Fruit fly (Drosophila melanogaster) whole organism, pupa: ENCODE measurements around the gene CG32428.
A peak's percentile ranks its signal among the peaks of the same experiment; 100 is the strongest.

Source experiments
- CG10348 ChIP-seq: fragments of 200-800 bp; sonication (Bioruptor generic); IDR thresholded peaks from 2 replicates; pipeline ENCODE4 v1.3.6; 2022; ENCODE audit warnings: missing biosample characterization, missing genetic modification characterization
- CG12605 ChIP-seq: fragments of 200-800 bp; sonication (Bioruptor generic); IDR thresholded peaks from 2 replicates; pipeline ENCODE4 v1.3.6; 2022; ENCODE audit warnings: missing biosample characterization, missing genetic modification characterization
- CG13204 ChIP-seq: fragments of 200-800 bp; sonication (Bioruptor generic); optimal IDR thresholded peaks from 2 replicates; lab custom pipeline; 2018; ENCODE audit warnings: missing biosample characterization, mild to moderate bottlenecking, missing genetic modification characterization, moderate library complexity
- CG14655 ChIP-seq: fragments of 200-800 bp; sonication (Bioruptor generic); optimal IDR thresholded peaks from 3 replicates; lab custom pipeline; 2017; ENCODE audit warnings: mild to moderate bottlenecking, missing biosample characterization, missing genetic modification reagents, missing genetic modification characterization
- CG15710 ChIP-seq: fragments of 200-800 bp; sonication (Bioruptor generic); optimal IDR thresholded peaks from 2 replicates; lab custom pipeline; 2018; ENCODE audit warnings: missing biosample characterization, mild to moderate bottlenecking, missing genetic modification characterization, moderate library complexity
- CG17806 ChIP-seq: fragments of 200-800 bp; sonication (Bioruptor generic); optimal IDR thresholded peaks from 2 replicates; lab custom pipeline; 2018; ENCODE audit warnings: missing biosample characterization, mild to moderate bottlenecking, missing genetic modification characterization, moderate library complexity
- CG32121 ChIP-seq: fragments of 200-800 bp; sonication (Bioruptor generic); IDR thresholded peaks from 2 replicates; pipeline ENCODE4 v1.3.6; 2022; ENCODE audit warnings: missing biosample characterization, missing genetic modification characterization
- CG34367 ChIP-seq: fragments of 200-800 bp; sonication (Bioruptor generic); optimal IDR thresholded peaks from 2 replicates; lab custom pipeline; 2018; ENCODE audit warnings: missing biosample characterization, mild to moderate bottlenecking, missing genetic modification characterization
- CG4496 ChIP-seq: fragments of 200-800 bp; sonication (Bioruptor generic); IDR thresholded peaks from 3 replicates; pipeline ENCODE4 v1.3.6; 2022; ENCODE audit warnings: missing biosample characterization, missing genetic modification characterization
- CG8159 ChIP-seq: fragments of 200-800 bp; sonication (Bioruptor generic); optimal IDR thresholded peaks from 3 replicates; lab custom pipeline; 2018; ENCODE audit warnings: missing biosample characterization, mild to moderate bottlenecking, missing genetic modification characterization, moderate library complexity
- CG8301 ChIP-seq: fragments of 200-800 bp; sonication (Bioruptor generic); optimal IDR thresholded peaks from 2 replicates; lab custom pipeline; 2018; ENCODE audit warnings: missing biosample characterization, mild to moderate bottlenecking, missing genetic modification characterization
- CG9948 ChIP-seq: fragments of 200-800 bp; sonication (Bioruptor generic); optimal IDR thresholded peaks from 2 replicates; lab custom pipeline; 2018; ENCODE audit warnings: missing biosample characterization, mild to moderate bottlenecking, missing genetic modification characterization, moderate library complexity
- D1 ChIP-seq: fragments of 200-800 bp; sonication (Bioruptor generic); optimal IDR thresholded peaks from 2 replicates; lab custom pipeline; 2018; ENCODE audit warnings: missing biosample characterization, mild to moderate bottlenecking, missing genetic modification characterization, moderate library complexity
- EcR ChIP-seq: fragments of 200-800 bp; sonication (Bioruptor generic); optimal IDR thresholded peaks from 3 replicates; lab custom pipeline; 2019; ENCODE audit warnings: missing biosample characterization, missing genetic modification characterization, mild to moderate bottlenecking, moderate library complexity, missing genetic modification reagents
- Ets98B ChIP-seq: fragments of 200-800 bp; sonication (Bioruptor generic); IDR thresholded peaks from 2 replicates; pipeline ENCODE4 v1.3.6; 2022; ENCODE audit warnings: missing biosample characterization, missing genetic modification characterization
- Pif1A ChIP-seq: fragments of 200-800 bp; sonication (Bioruptor generic); optimal IDR thresholded peaks from 3 replicates; lab custom pipeline; 2016; ENCODE audit warnings: missing biosample characterization, missing genetic modification characterization
- Pif1B ChIP-seq: fragments of 200-800 bp; sonication (Bioruptor generic); optimal IDR thresholded peaks from 3 replicates; lab custom pipeline; 2016; ENCODE audit warnings: missing biosample characterization, missing genetic modification characterization
- Snoo ChIP-seq: fragments of 200-800 bp; sonication (Bioruptor generic); optimal IDR thresholded peaks from 3 replicates; lab custom pipeline; 2017; ENCODE audit warnings: missing biosample characterization, mild to moderate bottlenecking, missing genetic modification characterization, inconsistent platforms
- fd96Ca ChIP-seq: fragments of 200-800 bp; sonication (Bioruptor generic); IDR thresholded peaks from 3 replicates; pipeline ENCODE4 v1.3.6; 2022; ENCODE audit warnings: missing biosample characterization, missing genetic modification characterization
- gl ChIP-seq: fragments of 200-800 bp; sonication (Bioruptor generic); optimal IDR thresholded peaks from 2 replicates; lab custom pipeline; 2018; ENCODE audit warnings: missing biosample characterization, mild to moderate bottlenecking, missing genetic modification characterization
- rn ChIP-seq: fragments of 200-800 bp; sonication (Bioruptor generic); IDR thresholded peaks from 2 replicates; pipeline ENCODE4 v1.3.6; 2022; ENCODE audit warnings: missing biosample characterization, missing genetic modification characterization

The CG32428 gene

DNA sequence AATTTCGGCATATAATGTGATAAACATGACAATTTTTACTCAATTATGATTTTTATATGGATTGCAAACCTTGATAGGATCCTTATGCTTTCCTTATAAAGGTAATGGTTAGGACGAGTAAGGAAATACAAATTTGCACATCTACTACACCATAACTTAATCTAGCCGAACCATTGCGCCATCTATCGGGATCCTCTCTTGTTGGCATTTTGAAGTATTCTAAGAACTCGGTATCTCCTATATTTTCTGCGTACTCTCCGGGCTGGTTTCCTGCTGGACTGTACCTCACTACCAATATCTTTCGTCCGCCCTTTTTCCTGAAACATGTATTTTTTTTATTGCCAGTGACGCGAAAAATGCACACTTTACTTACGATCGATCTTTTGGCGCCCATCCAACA, 8.8 kb downstream of the CG32428 start, which contains the start of gene atk:
Gene atk, minus strand, starts transcription at position 186 of the 400 bp plus-strand sequence.
- TF ChIP-seq Pif1A (GFP tag; lab: Kevin White, UChicago): no peak
- TF ChIP-seq D1 (tag; lab: Kevin White, UChicago): no peak
- no peak for TF ChIP-seq CG14655
- no peak for TF ChIP-seq CG8301
- TF ChIP-seq gl (tag; lab: Kevin White, UChicago): no peak
- no peak for TF ChIP-seq EcR (GFP tag; lab: Kevin White, UChicago)
- no peak for TF ChIP-seq rn (GFP tag; lab: Robert Waterston, UW)
- no peak for TF ChIP-seq CG34367 (tag; lab: Kevin White, UChicago)
- no peak for TF ChIP-seq CG4496 (GFP tag; lab: Robert Waterston, UW)
- TF ChIP-seq CG10348 (GFP tag; lab: Robert Waterston, UW): no peak
- TF ChIP-seq Pif1B (GFP tag; lab: Kevin White, UChicago): no peak
- TF ChIP-seq CG12605 (GFP tag; lab: Robert Waterston, UW): no peak
- no peak for TF ChIP-seq CG8159 (tag; lab: Kevin White, UChicago)
- no peak for TF ChIP-seq Ets98B (GFP tag; lab: Robert Waterston, UW)
- TF ChIP-seq CG32121 (GFP tag; lab: Robert Waterston, UW): no peak
- no peak for TF ChIP-seq CG9948 (tag; lab: Kevin White, UChicago)
- TF ChIP-seq CG13204 (GFP tag; lab: Kevin White, UChicago): no peak
- TF ChIP-seq Snoo (tag; lab: Kevin White, UChicago): no peak
- no peak for TF ChIP-seq CG17806
- TF ChIP-seq fd96Ca: no peak

DNA sequence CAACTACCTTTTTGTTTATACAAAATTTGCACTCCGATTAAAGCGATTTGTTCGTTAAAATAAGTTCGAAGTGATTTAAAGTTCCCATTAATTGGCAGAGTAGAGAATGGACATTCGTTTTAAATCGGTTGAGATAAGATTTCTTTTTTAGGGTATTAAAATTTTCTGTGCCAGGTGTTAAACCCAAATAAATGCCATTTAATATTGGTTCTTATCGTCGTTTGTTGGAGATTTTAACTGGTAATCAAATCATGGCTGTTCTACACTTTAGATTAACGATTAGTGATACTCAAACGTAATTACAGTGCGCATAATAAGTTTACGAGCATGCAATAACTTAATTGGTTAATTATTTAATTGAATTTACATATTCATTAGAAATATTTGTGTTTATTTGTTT, 11.1 kb downstream of the CG32428 start:
- TF ChIP-seq Pif1B (GFP tag; lab: Kevin White, UChicago) (no peak), Pif1A (GFP tag; lab: Kevin White, UChicago) (no peak), CG34367 (tag; lab: Kevin White, UChicago) (no peak), CG10348 (GFP tag; lab: Robert Waterston, UW) (no peak), gl (tag; lab: Kevin White, UChicago) (no peak), EcR (GFP tag; lab: Kevin White, UChicago) (no peak), CG8159 (tag; lab: Kevin White, UChicago) (no peak), rn (GFP tag; lab: Robert Waterston, UW) (no peak), CG12605 (GFP tag; lab: Robert Waterston, UW) (no peak)

DNA sequence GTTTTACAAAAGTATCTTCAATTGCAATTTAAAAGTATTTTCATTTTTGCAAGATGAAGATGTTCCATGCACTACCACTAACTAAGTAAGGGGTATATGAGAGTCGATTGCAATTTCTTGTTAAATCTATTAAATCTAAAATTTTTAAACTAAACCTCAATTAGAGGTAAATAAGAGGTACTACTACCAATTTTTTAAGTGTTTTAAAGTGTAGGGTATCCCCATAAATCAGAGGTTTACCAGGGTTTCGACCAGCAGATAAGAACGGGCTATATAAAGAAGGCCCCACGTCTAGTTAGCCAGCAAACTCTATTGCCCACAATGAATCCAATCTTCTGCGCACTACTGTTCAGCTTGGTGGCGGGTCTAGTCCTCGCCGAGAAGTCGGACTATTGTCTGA, 13.1 kb downstream of the CG32428 start, which contains the start of gene mag:
Gene mag, plus strand, starts transcription at position 301 of the 400 bp plus-strand sequence.
- TF ChIP-seq CG17806: no peak
- TF ChIP-seq CG8301: no peak
- TF ChIP-seq fd96Ca: no peak
- no peak for TF ChIP-seq Ets98B (GFP tag; lab: Robert Waterston, UW)
- TF ChIP-seq CG12605 (GFP tag; lab: Robert Waterston, UW): no peak
- TF ChIP-seq CG34367 (tag; lab: Kevin White, UChicago): no peak
- TF ChIP-seq CG9948 (tag; lab: Kevin White, UChicago): no peak
- no peak for TF ChIP-seq EcR (GFP tag; lab: Kevin White, UChicago)
- no peak for TF ChIP-seq CG32121 (GFP tag; lab: Robert Waterston, UW)
- no peak for TF ChIP-seq rn (GFP tag; lab: Robert Waterston, UW)

DNA sequence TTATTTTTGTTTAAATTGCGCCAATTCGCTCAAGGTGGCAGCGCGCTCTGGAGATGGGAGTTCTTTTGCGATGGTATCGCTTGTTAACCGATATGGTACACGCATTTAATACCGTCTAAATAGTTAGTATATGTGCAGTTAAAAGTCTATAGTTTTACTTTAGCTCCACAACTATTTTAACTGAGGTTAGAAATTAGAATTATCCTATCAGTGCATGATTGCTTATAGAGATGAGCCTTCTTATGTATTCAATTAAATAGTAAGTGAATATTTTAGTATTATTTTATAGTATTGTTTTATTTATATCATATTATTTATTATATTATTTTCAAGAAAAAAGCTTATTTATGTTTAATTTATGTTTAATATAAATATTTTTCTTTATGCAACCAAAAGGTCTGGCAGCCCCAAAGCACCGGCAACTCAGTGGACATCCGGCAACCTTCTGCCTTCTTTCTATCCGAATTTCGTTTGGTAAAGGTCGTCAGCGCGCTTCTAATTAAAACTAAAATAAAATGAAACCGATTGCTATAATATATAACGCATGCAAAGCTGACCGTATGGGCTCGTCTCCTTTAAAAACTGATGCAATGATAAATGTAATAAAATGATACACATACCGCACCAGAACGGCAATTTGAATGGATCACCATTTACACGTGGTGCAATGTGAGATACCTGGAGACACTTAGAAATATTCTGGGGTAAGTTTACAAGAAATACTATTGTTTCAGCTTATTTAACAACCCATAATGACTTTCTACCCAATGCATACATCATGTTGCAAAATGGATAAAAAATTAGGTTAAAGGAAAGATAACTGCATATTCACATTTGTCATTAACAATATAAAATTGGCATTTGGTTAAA, 20.5 kb downstream of the CG32428 start, which contains the start of gene CG5199:
Gene CG5199, minus strand, starts transcription at position 52 of the 870 bp plus-strand sequence.
- TF ChIP-seq rn (GFP tag; lab: Robert Waterston, UW) (no peak), CG14655 (peak; percentile 47), CG8159 (tag; lab: Kevin White, UChicago) (peak; percentile 64), CG10348 (GFP tag; lab: Robert Waterston, UW) (no peak), CG34367 (tag; lab: Kevin White, UChicago) (no peak), Pif1B (GFP tag; lab: Kevin White, UChicago) (peak; percentile 14), Snoo (tag; lab: Kevin White, UChicago) (peak; percentile 53), CG32121 (GFP tag; lab: Robert Waterston, UW) (peak; percentile 29; the same call in 1 of the 2 replicates), CG15710 (tag; lab: Kevin White, UChicago) (peak; percentile 59), CG4496 (GFP tag; lab: Robert Waterston, UW) (0 out of 3 replicates have a peak, but pooled peaks have one; percentile 35), CG9948 (tag; lab: Kevin White, UChicago) (peak; percentile 43)
- TF ChIP-seq, all 21 proteins: peak for 8

DNA sequence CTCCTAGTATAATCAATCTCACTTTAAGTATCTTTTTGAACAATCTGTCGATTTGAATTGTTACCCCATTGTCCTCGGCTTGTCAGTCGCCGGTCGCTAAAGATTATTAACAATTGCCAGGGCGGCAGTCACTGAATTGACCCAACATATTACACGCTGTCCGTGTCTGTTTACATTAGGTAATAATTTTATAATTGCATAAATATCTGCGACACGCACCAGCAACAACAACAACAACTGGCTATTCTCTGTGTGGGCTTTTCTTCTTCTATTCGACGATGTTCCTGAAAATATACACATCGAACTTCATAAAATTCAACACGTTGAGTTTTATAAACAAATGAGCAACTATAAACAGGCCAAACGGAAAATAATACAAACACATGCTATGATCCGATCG, 24.8 kb downstream of the CG32428 start:
- TF ChIP-seq CG4496 (GFP tag; lab: Robert Waterston, UW) (no peak), CG9948 (tag; lab: Kevin White, UChicago) (no peak), Ets98B (GFP tag; lab: Robert Waterston, UW) (no peak), CG8159 (tag; lab: Kevin White, UChicago) (no peak), Pif1B (GFP tag; lab: Kevin White, UChicago) (no peak), CG12605 (GFP tag; lab: Robert Waterston, UW) (no peak), D1 (tag; lab: Kevin White, UChicago) (no peak), CG14655 (no peak)
